Fruit fly (Drosophila melanogaster) whole organism, embryonic: ENCODE measurements around the gene TTLL1A.

ENCODE experiments used
- CG10431 ChIP-seq: fragments of 200-800 bp; sonication (Bioruptor generic); optimal IDR thresholded peaks from 3 replicates; lab custom pipeline; 2018; ENCODE audit warnings: missing biosample characterization, mild to moderate bottlenecking, missing genetic modification characterization
- CG12104 ChIP-seq: fragments of 200-800 bp; sonication (Bioruptor generic); optimal IDR thresholded peaks from 3 replicates; lab custom pipeline; 2016; ENCODE audit warnings: missing biosample characterization, missing genetic modification characterization
- CG13123 ChIP-seq: fragments of 200-800 bp; sonication (Bioruptor generic); optimal IDR thresholded peaks from 2 replicates; lab custom pipeline; 2016; ENCODE audit warnings: missing biosample characterization, missing genetic modification characterization
- CG13287 ChIP-seq: fragments of 200-800 bp; sonication (Bioruptor generic); IDR thresholded peaks from 2 replicates; pipeline ENCODE4 v1.3.6; 2022; ENCODE audit warnings: missing biosample characterization, missing genetic modification characterization; ENCODE audit not compliant: partially characterized antibody
- CG14667 ChIP-seq: fragments of 200-800 bp; sonication (Bioruptor generic); IDR thresholded peaks from 2 replicates; pipeline ENCODE4 v1.3.6; 2022; ENCODE audit warnings: missing biosample characterization, missing genetic modification characterization
- CG1529 ChIP-seq: fragments of 200-800 bp; sonication (Bioruptor generic); optimal IDR thresholded peaks from 3 replicates; lab custom pipeline; 2018; ENCODE audit warnings: missing biosample characterization, missing genetic modification characterization
- CG15514 ChIP-seq: fragments of 200-800 bp; sonication (Bioruptor generic); optimal IDR thresholded peaks from 3 replicates; lab custom pipeline; 2017; ENCODE audit warnings: missing biosample characterization, missing genetic modification characterization, mild to moderate bottlenecking, moderate library complexity, missing genetic modification reagents
- CG1832 ChIP-seq: fragments of 200-800 bp; sonication (Bioruptor generic); optimal IDR thresholded peaks from 2 replicates; lab custom pipeline; 2017; ENCODE audit warnings: missing biosample characterization, mild to moderate bottlenecking, missing genetic modification characterization, inconsistent platforms
- CG18599 ChIP-seq: fragments of 200-800 bp; sonication (Bioruptor generic); optimal IDR thresholded peaks from 3 replicates; lab custom pipeline; 2017; ENCODE audit warnings: missing biosample characterization, missing genetic modification characterization, mild to moderate bottlenecking, moderate library complexity, missing genetic modification reagents
- CG2678 ChIP-seq: fragments of 200-800 bp; sonication (Bioruptor generic); optimal IDR thresholded peaks from 3 replicates; lab custom pipeline; 2019; ENCODE audit warnings: missing biosample characterization, mild to moderate bottlenecking, missing genetic modification characterization, moderate library complexity
- CG30020 ChIP-seq: fragments of 200-800 bp; optimal IDR thresholded peaks from 2 replicates; lab custom pipeline; 2019; ENCODE audit warnings: missing biosample characterization, mild to moderate bottlenecking, missing genetic modification characterization, moderate library complexity
- CG42726 ChIP-seq: fragments of 200-800 bp; sonication (Bioruptor generic); IDR thresholded peaks from 2 replicates; pipeline ENCODE4 v1.3.6; 2022; ENCODE audit warnings: missing biosample characterization, missing genetic modification characterization; ENCODE audit not compliant: partially characterized antibody
- CG4730 ChIP-seq: fragments of 200-800 bp; sonication (Bioruptor generic); IDR thresholded peaks from 2 replicates; pipeline ENCODE4 v1.3.6; 2022; ENCODE audit warnings: missing biosample characterization, missing genetic modification characterization
- CG4820 ChIP-seq: fragments of 200-800 bp; sonication (Bioruptor generic); optimal IDR thresholded peaks from 3 replicates; lab custom pipeline; 2016; ENCODE audit warnings: missing biosample characterization, missing genetic modification characterization
- CG5245 ChIP-seq: fragments of 200-800 bp; sonication (Bioruptor generic); optimal IDR thresholded peaks from 3 replicates; lab custom pipeline; 2016; ENCODE audit warnings: missing biosample characterization, missing genetic modification characterization
- CG6272 ChIP-seq: fragments of 200-800 bp; sonication (Bioruptor generic); IDR thresholded peaks from 2 replicates; pipeline ENCODE4 v1.3.6; 2022; ENCODE audit warnings: missing biosample characterization, missing genetic modification characterization
- CG9437 ChIP-seq: fragments of 200-800 bp; sonication (Bioruptor generic); optimal IDR thresholded peaks from 2 replicates; lab custom pipeline; 2018; ENCODE audit warnings: missing biosample characterization, mild to moderate bottlenecking, missing genetic modification characterization
- CG9609 ChIP-seq: fragments of 200-800 bp; sonication (Bioruptor generic); optimal IDR thresholded peaks from 3 replicates; lab custom pipeline; 2016; ENCODE audit warnings: missing biosample characterization, missing genetic modification characterization
- CG9817 ChIP-seq: fragments of 200-800 bp; sonication (Bioruptor generic); optimal IDR thresholded peaks from 2 replicates; lab custom pipeline; 2018; ENCODE audit warnings: missing biosample characterization, mild to moderate bottlenecking, missing genetic modification characterization, moderate library complexity
- Chrac-16 ChIP-seq: fragments of 200-800 bp; sonication (Bioruptor generic); optimal IDR thresholded peaks from 3 replicates; lab custom pipeline; 2016; ENCODE audit warnings: missing biosample characterization, missing genetic modification characterization
- Doc3 ChIP-seq: fragments of 200-800 bp; sonication (Bioruptor generic); IDR thresholded peaks from 3 replicates; pipeline ENCODE4 v1.3.6; 2022; ENCODE audit warnings: missing biosample characterization, missing genetic modification characterization; ENCODE audit not compliant: partially characterized antibody
- Dref ChIP-seq: fragments of 200-800 bp; sonication (Bioruptor generic); IDR thresholded peaks from 2 replicates; pipeline ENCODE4 v1.3.6; 2022; ENCODE audit warnings: missing biosample characterization, missing genetic modification characterization
- Ets65A ChIP-seq: fragments of 200-800 bp; sonication (Bioruptor generic); peaks from one replicate; lab custom pipeline; 2016; ENCODE audit warnings: missing biosample characterization, missing genetic modification characterization
- Ets97D ChIP-seq: fragments of 200-800 bp; sonication (Bioruptor generic); optimal IDR thresholded peaks from 3 replicates; lab custom pipeline; 2016; ENCODE audit warnings: missing biosample characterization, missing genetic modification characterization
- GATAe ChIP-seq: fragments of 200-800 bp; sonication (Bioruptor generic); conservative IDR thresholded peaks from 2 replicates; pipeline ENCODE4 v1.3.6; 2022; ENCODE audit warnings: missing biosample characterization, missing genetic modification characterization
- Gsc ChIP-seq: fragments of 200-800 bp; sonication (Bioruptor generic); IDR thresholded peaks from 2 replicates; pipeline ENCODE4 v1.3.6; 2022; ENCODE audit warnings: missing biosample characterization, missing genetic modification characterization
- Gug ChIP-seq: fragments of 200-800 bp; sonication (Bioruptor generic); IDR thresholded peaks from 4 replicates; pipeline ENCODE4 v1.3.6; 2022; ENCODE audit warnings: missing biosample characterization, missing genetic modification characterization
- Lim3 ChIP-seq: fragments of 200-800 bp; sonication (Bioruptor generic); IDR thresholded peaks from 2 replicates; pipeline ENCODE4 v1.3.6; 2022; ENCODE audit warnings: missing biosample characterization, missing genetic modification characterization
- MBD-R2 ChIP-seq: fragments of 200-800 bp; sonication (Bioruptor generic); IDR thresholded peaks from 2 replicates; pipeline ENCODE4 v1.3.6; 2022; ENCODE audit warnings: missing biosample characterization, missing genetic modification characterization
- NC2β ChIP-seq: fragments of 200-800 bp; sonication (Bioruptor generic); optimal IDR thresholded peaks from 2 replicates; lab custom pipeline; 2016; ENCODE audit warnings: missing biosample characterization, missing genetic modification characterization
- al ChIP-seq: fragments of 200-800 bp; sonication (Bioruptor generic); IDR thresholded peaks from 2 replicates; pipeline ENCODE4 v1.3.6; 2022; ENCODE audit warnings: missing biosample characterization, missing genetic modification characterization
- amos ChIP-seq: fragments of 200-800 bp; sonication (Bioruptor generic); IDR thresholded peaks from 2 replicates; pipeline ENCODE4 v1.3.6; 2022; ENCODE audit warnings: missing biosample characterization, missing genetic modification characterization; ENCODE audit not compliant: partially characterized antibody
- az2 ChIP-seq: fragments of 200-800 bp; sonication (Bioruptor generic); optimal IDR thresholded peaks from 3 replicates; lab custom pipeline; 2016; ENCODE audit warnings: missing biosample characterization, missing genetic modification characterization
- bowl ChIP-seq: fragments of 200-800 bp; sonication (Bioruptor generic); IDR thresholded peaks from 2 replicates; pipeline ENCODE4 v1.3.6; 2022; ENCODE audit warnings: missing biosample characterization, missing genetic modification characterization
- cad ChIP-seq: fragments of >200 bp; optimal IDR thresholded peaks from 2 replicates; lab custom pipeline; 2017; ENCODE audit warnings: missing biosample characterization, missing genetic modification characterization
- chinmo ChIP-seq: fragments of 200-800 bp; sonication (Bioruptor generic); IDR thresholded peaks from 4 replicates; pipeline ENCODE4 v1.3.6; 2022; ENCODE audit warnings: missing biosample characterization, missing genetic modification characterization; ENCODE audit not compliant: partially characterized antibody
- chm ChIP-seq: fragments of 200-800 bp; sonication (Bioruptor generic); IDR thresholded peaks from 2 replicates; pipeline ENCODE4 v1.3.6; 2022; ENCODE audit warnings: missing biosample characterization, missing genetic modification characterization
- eve ChIP-seq, 2 experiments: fragments of >200 bp; optimal IDR thresholded peaks; 2 replicates each; lab custom pipeline; 2017; ENCODE audit warnings: missing biosample characterization in 2 of 2, missing genetic modification characterization in 2 of 2
- fd64A ChIP-seq: fragments of 200-800 bp; sonication (Bioruptor generic); optimal IDR thresholded peaks from 3 replicates; lab custom pipeline; 2018; ENCODE audit warnings: missing biosample characterization, mild to moderate bottlenecking, missing genetic modification characterization
- hkb ChIP-seq, 2 experiments: fragments of 200-800 bp in 1 of 2; fragments of >200 bp in 1 of 2; sonication (Bioruptor generic) in 1 of 2; IDR thresholded peaks in 1 of 2; optimal IDR thresholded peaks in 1 of 2; 2 replicates each; pipeline versions ENCODE4 v1.3.6 to Lab custom; 2017 to 2022; ENCODE audit warnings: missing biosample characterization in 1 of 2, missing genetic modification characterization in 1 of 2
- kni ChIP-seq: fragments of 200-800 bp; sonication (Bioruptor generic); optimal IDR thresholded peaks from 3 replicates; lab custom pipeline; 2017; ENCODE audit warnings: mild to moderate bottlenecking, missing biosample characterization, missing genetic modification reagents, missing genetic modification characterization
- maf-S ChIP-seq: fragments of 200-800 bp; sonication (Bioruptor generic); optimal IDR thresholded peaks from 2 replicates; lab custom pipeline; 2016; ENCODE audit warnings: missing biosample characterization, missing genetic modification characterization
- mam ChIP-seq: fragments of 200-800 bp; sonication (Bioruptor generic); optimal IDR thresholded peaks from 3 replicates; lab custom pipeline; 2016; ENCODE audit warnings: missing biosample characterization, missing genetic modification characterization
- pho ChIP-seq: fragments of 200-800 bp; sonication (Bioruptor generic); optimal IDR thresholded peaks from 2 replicates; lab custom pipeline; 2016; ENCODE audit warnings: missing biosample characterization, missing genetic modification characterization
- sim ChIP-seq: fragments of 200-800 bp; sonication (Bioruptor generic); IDR thresholded peaks from 2 replicates; pipeline ENCODE4 v1.3.6; 2022; ENCODE audit warnings: missing biosample characterization, missing genetic modification characterization
- sima ChIP-seq: fragments of 200-800 bp; sonication (Bioruptor generic); optimal IDR thresholded peaks from 2 replicates; lab custom pipeline; 2016; ENCODE audit warnings: missing biosample characterization, missing genetic modification characterization
- stwl ChIP-seq: fragments of 200-800 bp; sonication (Bioruptor generic); optimal IDR thresholded peaks from 3 replicates; lab custom pipeline; 2018; ENCODE audit warnings: missing biosample characterization, mild to moderate bottlenecking, missing genetic modification characterization, moderate library complexity
- sug ChIP-seq: fragments of 200-800 bp; optimal IDR thresholded peaks from 2 replicates; lab custom pipeline; 2019; ENCODE audit warnings: missing biosample characterization, mild to moderate bottlenecking, missing genetic modification characterization, moderate library complexity
- unc-4 ChIP-seq: fragments of 200-800 bp; sonication (Bioruptor generic); IDR thresholded peaks from 2 replicates; pipeline ENCODE4 v1.3.6; 2022; ENCODE audit warnings: missing biosample characterization, missing genetic modification characterization; ENCODE audit not compliant: partially characterized antibody
- usp ChIP-seq: fragments of >200 bp; optimal IDR thresholded peaks from 2 replicates; lab custom pipeline; 2017; ENCODE audit warnings: missing biosample characterization, missing genetic modification characterization
- vfl ChIP-seq: fragments of 200-800 bp; sonication (Bioruptor generic); optimal IDR thresholded peaks from 2 replicates; lab custom pipeline; 2016; ENCODE audit warnings: missing biosample characterization, missing genetic modification characterization
- zen2 ChIP-seq: fragments of 200-800 bp; sonication (Bioruptor generic); IDR thresholded peaks from 3 replicates; pipeline ENCODE4 v1.3.6; 2022; ENCODE audit warnings: missing biosample characterization, missing genetic modification characterization; ENCODE audit not compliant: partially characterized antibody

Gene TTLL1A

dm6 chrX:17159116-17159515 is 43.3 kb downstream of the TTLL1A start, which contains the start of gene xmas (continued):
- peak; percentile 23; the same call in 1 of the 2 replicates for TF ChIP-seq amos (GFP tag; lab: Robert Waterston, UW)
- TF ChIP-seq CG18599 (GFP tag; lab: Kevin White, UChicago): no peak
- TF ChIP-seq eve (GFP tag; optimal IDR thresholded peaks at IDR 0.05; lab: Kevin White, UChicago): no peak
- TF ChIP-seq Lim3 (GFP tag; lab: Robert Waterston, UW): no peak
- no peak for TF ChIP-seq fd64A (GFP tag; lab: Kevin White, UChicago)
- TF ChIP-seq MBD-R2 (GFP tag; lab: Robert Waterston, UW): peak; percentile 49; the same call in 1 of the 2 replicates
- TF ChIP-seq Ets65A (GFP tag; lab: Kevin White, UChicago): no peak
- TF ChIP-seq CG10431 (GFP tag; lab: Kevin White, UChicago): no peak
- TF ChIP-seq CG9437 (GFP tag; lab: Kevin White, UChicago): no peak
- TF ChIP-seq kni (GFP tag; lab: Kevin White, UChicago): no peak
- TF ChIP-seq zen2 (GFP tag; lab: Robert Waterston, UW): no peak
- TF ChIP-seq CG9817 (tag; lab: Kevin White, UChicago): no peak
- no peak for TF ChIP-seq vfl (GFP tag; lab: Kevin White, UChicago)
- no peak for TF ChIP-seq sima (GFP tag; lab: Kevin White, UChicago)
- TF ChIP-seq unc-4 (GFP tag; lab: Robert Waterston, UW): no peak
- TF ChIP-seq pho (GFP tag; lab: Kevin White, UChicago): no peak
- no peak for TF ChIP-seq CG42726 (GFP tag; lab: Robert Waterston, UW)
- TF ChIP-seq stwl (tag; lab: Kevin White, UChicago): no peak
- TF ChIP-seq chm (GFP tag; lab: Robert Waterston, UW): no peak
- peak; percentile 7 for TF ChIP-seq CG13287
- no peak for TF ChIP-seq NC2β
- TF ChIP-seq CG2678 (tag; lab: Kevin White, UChicago): no peak
- no peak for TF ChIP-seq GATAe (GFP tag; lab: Robert Waterston, UW)
- no peak for TF ChIP-seq chinmo (GFP tag; lab: Robert Waterston, UW)
- TF ChIP-seq CG14667: no peak
- no peak for TF ChIP-seq CG15514 (GFP tag; lab: Kevin White, UChicago)
- no peak for TF ChIP-seq CG13123 (GFP tag; lab: Kevin White, UChicago)
- no peak for TF ChIP-seq CG30020 (tag; lab: Kevin White, UChicago)
- no peak for TF ChIP-seq al (GFP tag; lab: Robert Waterston, UW)
- TF ChIP-seq Doc3: 0 out of 3 replicates have a peak, but pooled peaks have one; percentile 15
- no peak for TF ChIP-seq hkb (optimal IDR thresholded peaks at IDR 0.05; lab: Kevin White, UChicago)
- no peak for TF ChIP-seq hkb (GFP tag; IDR thresholded peaks at IDR 0.05; lab: Robert Waterston, UW)
- no peak for TF ChIP-seq CG5245
- no peak for TF ChIP-seq Gsc (GFP tag; lab: Robert Waterston, UW)
- no peak for TF ChIP-seq Gug (GFP tag; lab: Robert Waterston, UW)
- TF ChIP-seq CG12104 (GFP tag; lab: Kevin White, UChicago): no peak
- no peak for TF ChIP-seq Ets97D (GFP tag; lab: Kevin White, UChicago)
- TF ChIP-seq CG4820: no peak
- TF ChIP-seq usp (GFP tag; lab: Kevin White, UChicago): no peak
- no peak for TF ChIP-seq CG1529 (GFP tag; lab: Kevin White, UChicago)
- TF ChIP-seq mam (GFP tag; lab: Kevin White, UChicago): no peak
- TF ChIP-seq az2 (GFP tag; lab: Kevin White, UChicago): no peak
- no peak for TF ChIP-seq sim (GFP tag; lab: Robert Waterston, UW)
- no peak for TF ChIP-seq maf-S
- TF ChIP-seq cad: no peak
- no peak for TF ChIP-seq CG1832 (GFP tag; lab: Kevin White, UChicago)
- no peak for TF ChIP-seq CG6272 (GFP tag; lab: Robert Waterston, UW)
- TF ChIP-seq CG4730 (GFP tag; lab: Robert Waterston, UW): no peak
- peak; percentile 62 for TF ChIP-seq Dref (GFP tag; lab: Robert Waterston, UW)
- TF ChIP-seq Chrac-16 (GFP tag; lab: Kevin White, UChicago): no peak
- no peak for TF ChIP-seq CG9609 (GFP tag; lab: Kevin White, UChicago)
- no peak for TF ChIP-seq bowl (GFP tag; lab: Robert Waterston, UW)
- TF ChIP-seq sug (tag; lab: Kevin White, UChicago): no peak
